Worm (Caenorhabditis elegans) whole organism, L2 larva: Measurements from ENCODE around the gene rrf-3.

Experiments
- C34F6.9 ChIP-seq: fragments of 150-350 bp; optimal IDR thresholded peaks from 2 replicates; lab custom pipeline; 2014; ENCODE audit warnings: missing biosample characterization, missing genetic modification characterization
- F13H6.1 ChIP-seq: sonication (generic microtip); optimal IDR thresholded peaks from 2 replicates; lab custom pipeline; 2016; ENCODE audit warnings: missing genetic modification characterization, missing compliant biosample characterization
- Y55F3AM.14 ChIP-seq: fragments of 200-800 bp; sonication (Bioruptor generic); optimal IDR thresholded peaks from 2 replicates; lab custom pipeline; 2018; ENCODE audit warnings: mild to moderate bottlenecking, missing genetic modification characterization, missing compliant biosample characterization
- ZK546.5 ChIP-seq: sonication (generic microtip); optimal IDR thresholded peaks from 2 replicates; lab custom pipeline; 2017; ENCODE audit warnings: missing biosample characterization, missing genetic modification characterization
- alr-1 ChIP-seq: fragments of 150-350 bp; optimal IDR thresholded peaks from 2 replicates; lab custom pipeline; 2014; ENCODE audit warnings: missing biosample characterization, missing genetic modification characterization
- aly-2 ChIP-seq: fragments of 150-350 bp; optimal IDR thresholded peaks from 2 replicates; lab custom pipeline; 2014; ENCODE audit warnings: missing biosample characterization, missing genetic modification characterization
- ama-1 ChIP-seq: fragments of 150-350 bp; optimal IDR thresholded peaks from 2 replicates; lab custom pipeline; 2018; ENCODE audit warnings: inconsistent platforms
- blmp-1 ChIP-seq: sonication (generic microtip); optimal IDR thresholded peaks from 2 replicates; lab custom pipeline; 2017; ENCODE audit warnings: missing genetic modification characterization, mild to moderate bottlenecking, missing compliant biosample characterization, antibody characterized with exemption, moderate library complexity; ENCODE audit not compliant: insufficient read depth
- ceh-16 ChIP-seq: fragments of 150-350 bp; optimal IDR thresholded peaks from 2 replicates; lab custom pipeline; 2014; ENCODE audit warnings: missing biosample characterization, missing genetic modification characterization
- ceh-82 ChIP-seq: fragments of 150-350 bp; optimal IDR thresholded peaks from 2 replicates; lab custom pipeline; 2014; ENCODE audit warnings: missing biosample characterization, missing genetic modification characterization
- crh-2 ChIP-seq: sonication (generic microtip); optimal IDR thresholded peaks from 2 replicates; lab custom pipeline; 2017; ENCODE audit warnings: missing biosample characterization, missing genetic modification characterization
- dmd-4 ChIP-seq: sonication (generic microtip); optimal IDR thresholded peaks from 2 replicates; lab custom pipeline; 2017; ENCODE audit warnings: missing biosample characterization, missing genetic modification characterization
- egl-27 ChIP-seq: sonication (generic microtip); optimal IDR thresholded peaks from 3 replicates; lab custom pipeline; 2017; ENCODE audit warnings: missing biosample characterization, missing genetic modification reagents, missing genetic modification characterization
- elt-1 ChIP-seq: fragments of 150-350 bp; optimal IDR thresholded peaks from 2 replicates; lab custom pipeline; 2014; ENCODE audit warnings: missing biosample characterization, missing genetic modification characterization
- elt-3 ChIP-seq: sonication (generic microtip); optimal IDR thresholded peaks from 2 replicates; lab custom pipeline; 2017; ENCODE audit warnings: missing biosample characterization, missing genetic modification characterization
- fos-1 ChIP-seq: fragments of 150-350 bp; optimal IDR thresholded peaks from 2 replicates; lab custom pipeline; 2014; ENCODE audit warnings: missing biosample characterization, missing genetic modification characterization
- gmeb-1 ChIP-seq: fragments of 150-350 bp; optimal IDR thresholded peaks from 2 replicates; lab custom pipeline; 2014; ENCODE audit warnings: missing biosample characterization, missing genetic modification characterization
- lin-11 ChIP-seq: fragments of 150-350 bp; sonication (generic microtip); optimal IDR thresholded peaks from 2 replicates; lab custom pipeline; 2014; ENCODE audit warnings: missing biosample characterization, missing genetic modification characterization, inconsistent platforms, mixed read lengths
- lin-39 ChIP-seq: fragments of 150-350 bp; optimal IDR thresholded peaks from 2 replicates; lab custom pipeline; 2014; ENCODE audit warnings: missing biosample characterization, missing genetic modification reagents, missing genetic modification characterization
- lsy-2 ChIP-seq, 2 experiments: fragments of 150-350 bp in 1 of 2; sonication (generic microtip) in 1 of 2; optimal IDR thresholded peaks; 2 replicates each; lab custom pipeline; 2014 to 2017; ENCODE audit warnings: missing biosample characterization in 2 of 2, missing genetic modification characterization in 2 of 2
- mab-5 ChIP-seq: fragments of 150-350 bp; optimal IDR thresholded peaks from 2 replicates; lab custom pipeline; 2014; ENCODE audit warnings: missing biosample characterization, missing genetic modification characterization
- mbf-1 ChIP-seq: sonication (generic microtip); optimal IDR thresholded peaks from 2 replicates; lab custom pipeline; 2017; ENCODE audit warnings: missing biosample characterization, missing genetic modification characterization
- mdl-1 ChIP-seq, 2 experiments: fragments of 150-350 bp in 1 of 2; sonication (generic microtip) in 1 of 2; optimal IDR thresholded peaks; 2 replicates each; lab custom pipeline; 2017; ENCODE audit warnings: missing biosample characterization in 2 of 2, missing genetic modification characterization in 2 of 2
- nhr-10 ChIP-seq: sonication (generic microtip); optimal IDR thresholded peaks from 2 replicates; lab custom pipeline; 2017; ENCODE audit warnings: missing biosample characterization, missing genetic modification characterization
- nhr-129 ChIP-seq: fragments of 150-350 bp; optimal IDR thresholded peaks from 2 replicates; lab custom pipeline; 2014; ENCODE audit warnings: missing biosample characterization, missing genetic modification characterization
- nhr-21 ChIP-seq: fragments of 150-350 bp; optimal IDR thresholded peaks from 2 replicates; lab custom pipeline; 2014; ENCODE audit warnings: missing biosample characterization, missing genetic modification characterization
- nhr-23 ChIP-seq: fragments of 150-350 bp; optimal IDR thresholded peaks from 2 replicates; lab custom pipeline; 2014; ENCODE audit warnings: missing biosample characterization, missing genetic modification reagents, missing genetic modification characterization
- nhr-25 ChIP-seq: fragments of 150-350 bp; sonication (generic microtip); optimal IDR thresholded peaks from 3 replicates; lab custom pipeline; 2014; ENCODE audit warnings: missing biosample characterization, missing genetic modification characterization
- nhr-6 ChIP-seq: fragments of 150-350 bp; optimal IDR thresholded peaks from 2 replicates; lab custom pipeline; 2014; ENCODE audit warnings: missing biosample characterization, missing genetic modification characterization
- peb-1 ChIP-seq: fragments of 150-350 bp; optimal IDR thresholded peaks from 2 replicates; lab custom pipeline; 2014; ENCODE audit warnings: missing biosample characterization, missing genetic modification characterization
- sem-4 ChIP-seq: fragments of 150-350 bp; optimal IDR thresholded peaks from 2 replicates; lab custom pipeline; 2014; ENCODE audit warnings: missing biosample characterization, missing genetic modification reagents, missing genetic modification characterization
- skn-1 ChIP-seq: sonication (generic microtip); optimal IDR thresholded peaks from 2 replicates; lab custom pipeline; 2017; ENCODE audit warnings: missing biosample characterization, missing genetic modification characterization
- sma-3 ChIP-seq: sonication (generic microtip); optimal IDR thresholded peaks from 2 replicates; lab custom pipeline; 2016; ENCODE audit warnings: missing genetic modification reagents, missing genetic modification characterization, missing compliant biosample characterization
- sma-9 ChIP-seq, 2 experiments: fragments of 150-350 bp in 1 of 2; sonication (generic microtip) in 1 of 2; optimal IDR thresholded peaks; 2 replicates each; lab custom pipeline; 2014 to 2016; ENCODE audit warnings: missing genetic modification characterization in 2 of 2, mild to moderate bottlenecking in 1 of 2, missing biosample characterization in 1 of 2, missing compliant biosample characterization in 1 of 2, missing genetic modification reagents in 1 of 2, moderate library complexity in 1 of 2
- snpc-4 ChIP-seq: fragments of 150-350 bp; optimal IDR thresholded peaks from 2 replicates; lab custom pipeline; 2014; ENCODE audit warnings: missing biosample characterization, missing genetic modification characterization
- unc-39 ChIP-seq: fragments of 150-350 bp; optimal IDR thresholded peaks from 2 replicates; lab custom pipeline; 2014; ENCODE audit warnings: missing biosample characterization, missing genetic modification characterization
- unc-55 ChIP-seq: fragments of 150-350 bp; sonication (generic microtip); optimal IDR thresholded peaks from 3 replicates; lab custom pipeline; 2014; ENCODE audit warnings: missing biosample characterization, missing genetic modification reagents, missing genetic modification characterization
- unc-62 ChIP-seq: fragments of 150-350 bp; optimal IDR thresholded peaks from 2 replicates; lab custom pipeline; 2014; ENCODE audit warnings: missing biosample characterization, missing genetic modification reagents, missing genetic modification characterization
- ztf-11 ChIP-seq: sonication (generic microtip); optimal IDR thresholded peaks from 2 replicates; lab custom pipeline; 2017; ENCODE audit warnings: missing biosample characterization, missing genetic modification characterization
- ztf-4 ChIP-seq: fragments of 150-350 bp; optimal IDR thresholded peaks from 2 replicates; lab custom pipeline; 2014; ENCODE audit warnings: missing biosample characterization, missing genetic modification characterization

rrf-3 gene

ce11 chrII:8174148-8174547, 11.9 kb downstream of the rrf-3 start:
- TF ChIP-seq elt-1 (tag; lab: Kevin White, UChicago) (no peak), skn-1 (tag; lab: Kevin White, UChicago) (no peak), nhr-6 (tag; lab: Kevin White, UChicago) (no peak), aly-2 (tag; lab: Kevin White, UChicago) (no peak), ZK546.5 (no peak), peb-1 (tag; lab: Kevin White, UChicago) (no peak), blmp-1 (tag; lab: Kevin White, UChicago) (no peak), ceh-16 (no peak)

- TF ChIP-seq ama-1 (lab: Kevin White, UChicago), result no peak
- no peak for TF ChIP-seq sem-4 (tag; lab: Kevin White, UChicago)
- no peak for TF ChIP-seq unc-39 (tag; lab: Kevin White, UChicago)
- TF ChIP-seq mab-5 (tag; lab: Kevin White, UChicago), result no peak
- no peak for TF ChIP-seq nhr-25 (tag; lab: Kevin White, UChicago)
- no peak for TF ChIP-seq sma-3
- no peak for TF ChIP-seq ceh-16
- no peak for TF ChIP-seq ZK546.5
- no peak for TF ChIP-seq nhr-23 (tag; lab: Kevin White, UChicago)
- no peak for TF ChIP-seq egl-27 (tag; lab: Kevin White, UChicago)
- TF ChIP-seq nhr-21 (tag; lab: Kevin White, UChicago), result no peak
- no peak for TF ChIP-seq dmd-4 (tag; lab: Kevin White, UChicago)
- TF ChIP-seq elt-1 (tag; lab: Kevin White, UChicago), result no peak
- no peak for TF ChIP-seq ztf-11 (tag; lab: Kevin White, UChicago)
- TF ChIP-seq blmp-1 (tag; lab: Kevin White, UChicago), result no peak
- TF ChIP-seq nhr-129 (tag; lab: Kevin White, UChicago), result no peak
Measured at ce11 chrII:8177095-8177494, 14.8 kb downstream of the rrf-3 start, which contains the start of gene acr-14. acr-14 (minus strand) TSS chrII:8177195.

ce11 chrII:8178614-8179013, 16.3 kb downstream of the rrf-3 start:
- TF ChIP-seq crh-2 (tag; lab: Kevin White, UChicago) (no peak), ceh-82 (tag; lab: Kevin White, UChicago) (no peak), nhr-10 (tag; lab: Kevin White, UChicago) (no peak), ama-1 (lab: Kevin White, UChicago) (no peak), egl-27 (tag; lab: Kevin White, UChicago) (no peak), alr-1 (tag; lab: Kevin White, UChicago) (no peak), lsy-2 (tag; optimal IDR thresholded peaks at IDR 0.05; lab: Kevin White, UChicago) (no peak), sma-9 (GFP tag; optimal IDR thresholded peaks at IDR 0.05; lab: Kevin White, UChicago) (no peak), sma-9 (tag; optimal IDR thresholded peaks at IDR 0.05; lab: Kevin White, UChicago) (no peak), elt-3 (no peak), nhr-25 (tag; lab: Kevin White, UChicago) (no peak), ztf-4 (tag; lab: Kevin White, UChicago) (no peak), mab-5 (tag; lab: Kevin White, UChicago) (no peak), gmeb-1 (no peak), nhr-129 (tag; lab: Kevin White, UChicago) (no peak), F13H6.1 (tag; lab: Kevin White, UChicago) (no peak), ceh-16 (no peak), blmp-1 (tag; lab: Kevin White, UChicago) (no peak), snpc-4 (tag; lab: Kevin White, UChicago) (no peak), ZK546.5 (no peak)

ce11 chrII:8180281-8180680, 18.0 kb downstream of the rrf-3 start, which contains the start of gene T05C12.4:
T05C12.4 (minus strand) TSS chrII:8180381.
- TF ChIP-seq snpc-4 (tag; lab: Kevin White, UChicago) (no peak), unc-55 (GFP tag; lab: Kevin White, UChicago) (no peak), mdl-1 (tag; optimal IDR thresholded peaks at IDR 0.05; lab: Kevin White, UChicago) (no peak), mbf-1 (no peak), unc-39 (tag; lab: Kevin White, UChicago) (no peak), crh-2 (tag; lab: Kevin White, UChicago) (no peak), nhr-6 (tag; lab: Kevin White, UChicago) (no peak), unc-62 (GFP tag; lab: Kevin White, UChicago) (no peak), skn-1 (tag; lab: Kevin White, UChicago) (no peak), ceh-82 (tag; lab: Kevin White, UChicago) (no peak), elt-1 (tag; lab: Kevin White, UChicago) (no peak), gmeb-1 (no peak), lin-11 (tag; lab: Kevin White, UChicago) (no peak), C34F6.9 (tag; lab: Kevin White, UChicago) (no peak), elt-3 (no peak), sem-4 (tag; lab: Kevin White, UChicago) (no peak), lin-39 (tag; lab: Kevin White, UChicago) (no peak), fos-1 (tag; lab: Kevin White, UChicago) (no peak), ama-1 (lab: Kevin White, UChicago) (no peak), Y55F3AM.14 (no peak)
